Fruit fly (Drosophila melanogaster): Measurements from ENCODE around the gene CG6683.

CG6683 gene

DNA sequence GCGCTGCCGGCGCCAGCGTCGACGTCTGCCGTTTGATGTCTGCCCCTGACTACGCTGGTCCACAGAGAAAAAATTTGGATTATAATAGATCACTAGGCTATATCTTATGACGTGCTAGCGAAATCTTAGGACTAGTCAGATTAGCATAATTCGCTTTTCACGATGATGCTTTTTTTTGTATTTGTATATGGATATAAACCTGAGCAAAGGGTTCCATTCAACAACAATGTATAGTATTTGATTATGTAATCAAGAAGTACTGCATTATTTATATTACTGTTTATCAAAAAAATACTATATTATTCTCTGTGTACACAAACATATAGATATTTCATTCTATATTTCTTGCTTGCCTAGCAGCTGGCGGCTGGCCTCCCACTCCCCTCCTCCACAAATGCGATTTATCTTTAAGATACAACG is 32.4 kb upstream of the CG6683 start (continued):
- TF ChIP-seq usp (GFP tag; optimal IDR thresholded peaks at IDR 0.05): no peak
- no peak for TF ChIP-seq Trl (optimal IDR thresholded peaks at IDR 0.05)
- peak; percentile 70 for TF ChIP-seq Trl (GFP tag; optimal IDR thresholded peaks at IDR 0.05)
- TF ChIP-seq Lim3 (GFP tag; IDR thresholded peaks at IDR 0.05): peak; percentile 50; the same call in 1 of the 2 replicates
- TF ChIP-seq CG2875 (GFP tag; optimal IDR thresholded peaks at IDR 0.05): peak; percentile 82
- peak; percentile 73 for TF ChIP-seq ranshi (GFP tag; IDR thresholded peaks at IDR 0.05)
- TF ChIP-seq CG12942 (GFP tag; optimal IDR thresholded peaks at IDR 0.05): peak; percentile 73
- peak; percentile 58 for TF ChIP-seq eyg (GFP tag; optimal IDR thresholded peaks at IDR 0.05)
- TF ChIP-seq jing (GFP tag; optimal IDR thresholded peaks at IDR 0.05): peak; percentile 69
- peak; percentile 78 for TF ChIP-seq ci (GFP tag; IDR thresholded peaks at IDR 0.05)
- TF ChIP-seq Med (GFP tag): peak; percentile 96
- TF ChIP-seq CG11085 (GFP tag; IDR thresholded peaks at IDR 0.05): peak; percentile 64
- peak; percentile 90 for TF ChIP-seq Atf6 (GFP tag; IDR thresholded peaks at IDR 0.05)
- TF ChIP-seq CG4820 (GFP tag; optimal IDR thresholded peaks at IDR 0.05): peak; percentile 79
- no peak; the same call in 1 of the 2 replicates for TF ChIP-seq Ravus (GFP tag; IDR thresholded peaks at IDR 0.05)
- TF ChIP-seq zf30C (GFP tag; optimal IDR thresholded peaks at IDR 0.05): peak; percentile 75
- peak; percentile 44 for TF ChIP-seq NC2β (GFP tag; optimal IDR thresholded peaks at IDR 0.05)
- TF ChIP-seq CG7987 (GFP tag; optimal IDR thresholded peaks at IDR 0.05): peak; percentile 53
- TF ChIP-seq Max (GFP tag; optimal IDR thresholded peaks at IDR 0.05): peak; percentile 51
- TF ChIP-seq bbx (GFP tag; IDR thresholded peaks at IDR 0.05; ENCODE audit: partially characterized antibody): no peak
- no peak for TF ChIP-seq Doc2 (GFP tag; IDR thresholded peaks at IDR 0.05)
- peak; percentile 69 for TF ChIP-seq Atf-2 (GFP tag; optimal IDR thresholded peaks at IDR 0.05)
- TF ChIP-seq Blimp-1 (GFP tag; optimal IDR thresholded peaks at IDR 0.05): peak; percentile 85
- peak; percentile 71; the same call in 1 of the 2 replicates for TF ChIP-seq CG14667 (GFP tag; IDR thresholded peaks at IDR 0.05)
- no peak for TF ChIP-seq h (optimal IDR thresholded peaks at IDR 0.05)
- TF ChIP-seq tna (GFP tag; IDR thresholded peaks at IDR 0.05; ENCODE audit: partially characterized antibody): no peak
- peak; percentile 57 for TF ChIP-seq Mes4 (GFP tag; optimal IDR thresholded peaks at IDR 0.05)
- peak; percentile 85 for TF ChIP-seq bcd (GFP tag; optimal IDR thresholded peaks at IDR 0.05)
- peak; percentile 73 for TF ChIP-seq bab2 (GFP tag; optimal IDR thresholded peaks at IDR 0.05)
- no peak for TF ChIP-seq Elba2 (GFP tag; optimal IDR thresholded peaks at IDR 0.05)
- TF ChIP-seq chif (GFP tag; optimal IDR thresholded peaks at IDR 0.05): peak; percentile 71 to 78
- no peak for TF ChIP-seq CG7745 (tag; optimal IDR thresholded peaks at IDR 0.05)
- peak; percentile 76 for TF ChIP-seq sob (GFP tag; IDR thresholded peaks at IDR 0.05)
- peak; percentile 62 for TF ChIP-seq CG18476 (GFP tag; optimal IDR thresholded peaks at IDR 0.05)
- no peak for TF ChIP-seq Opbp (GFP tag; IDR thresholded peaks at IDR 0.05; ENCODE audit: partially characterized antibody)
- no peak for TF ChIP-seq bigmax (GFP tag; optimal IDR thresholded peaks at IDR 0.05)
- TF ChIP-seq gsb (GFP tag; IDR thresholded peaks at IDR 0.05): peak; percentile 70
- TF ChIP-seq CG6689 (GFP tag; IDR thresholded peaks at IDR 0.05): peak; percentile 78
- peak; percentile 74 for TF ChIP-seq HLH54F (GFP tag; optimal IDR thresholded peaks at IDR 0.05)
- peak; percentile 82 for TF ChIP-seq CG12104 (GFP tag; optimal IDR thresholded peaks at IDR 0.05)
- TF ChIP-seq CG1024 (GFP tag; IDR thresholded peaks at IDR 0.05): no peak
- peak; percentile 64; the same call in 1 of the 2 replicates for TF ChIP-seq Awh (GFP tag; IDR thresholded peaks at IDR 0.05)
- peak; percentile 87 for TF ChIP-seq CG18262 (tag; optimal IDR thresholded peaks at IDR 0.05)
- peak in 1 of 2 experiments; percentile 80 for TF ChIP-seq Eip74EF (GFP tag; optimal IDR thresholded peaks at IDR 0.05)
- peak; percentile 48 for TF ChIP-seq CG1647 (GFP tag; optimal IDR thresholded peaks at IDR 0.05)
- TF ChIP-seq wor (GFP tag; IDR thresholded peaks at IDR 0.05): peak; percentile 74
- TF ChIP-seq CG5953 (GFP tag; IDR thresholded peaks at IDR 0.05): peak; percentile 29; the same call in 1 of the 2 replicates
- TF ChIP-seq CG14860 (GFP tag; IDR thresholded peaks at IDR 0.05; ENCODE audit: partially characterized antibody): no peak
- peak in 1 of 2 experiments; percentile 37 for TF ChIP-seq Hr78 (GFP tag; optimal IDR thresholded peaks at IDR 0.05)
- TF ChIP-seq sim (GFP tag; IDR thresholded peaks at IDR 0.05): peak; percentile 15; the same call in 1 of the 2 replicates
- no peak for TF ChIP-seq ftz-f1 (GFP tag; optimal IDR thresholded peaks at IDR 0.05)
- TF ChIP-seq H2.0 (GFP tag; IDR thresholded peaks at IDR 0.05): peak; percentile 76
